Fruit fly (Drosophila melanogaster) whole organism, wandering third instar larva: ENCODE results near the gene CG42673.

Experiments
- Abd-B ChIP-seq: fragments of >200 bp; optimal IDR thresholded peaks from 2 replicates; lab custom pipeline; 2017; ENCODE audit warnings: missing biosample characterization, missing genetic modification characterization
- CG32264 ChIP-seq: fragments of 200-800 bp; sonication (Bioruptor generic); optimal IDR thresholded peaks from 2 replicates; lab custom pipeline; 2016; ENCODE audit warnings: missing biosample characterization, missing genetic modification characterization
- CG9705 ChIP-seq: fragments of 200-800 bp; sonication (Bioruptor generic); optimal IDR thresholded peaks from 2 replicates; lab custom pipeline; 2018; ENCODE audit warnings: missing biosample characterization, mild to moderate bottlenecking, missing genetic modification characterization
- Dfd ChIP-seq: fragments of >200 bp; optimal IDR thresholded peaks from 2 replicates; lab custom pipeline; 2017; ENCODE audit warnings: missing biosample characterization, missing genetic modification characterization
- Dif ChIP-seq: fragments of 200-275, 200-300 bp; sonication (Bioruptor generic); optimal IDR thresholded peaks from 2 replicates; lab custom pipeline; 2018; ENCODE audit warnings: missing biosample characterization, missing genetic modification characterization; ENCODE audit not compliant: partially characterized antibody
- GATAd ChIP-seq: sonication (Bioruptor generic); optimal IDR thresholded peaks from 2 replicates; lab custom pipeline; 2016; ENCODE audit warnings: missing biosample characterization, missing genetic modification characterization
- Hnf4 ChIP-seq: fragments of 200-800 bp; sonication (Bioruptor generic); optimal IDR thresholded peaks from 2 replicates; lab custom pipeline; 2016; ENCODE audit warnings: missing biosample characterization, mild to moderate bottlenecking, missing genetic modification characterization
- Hr78 ChIP-seq: fragments of >200 bp; optimal IDR thresholded peaks from 2 replicates; lab custom pipeline; 2017; ENCODE audit warnings: missing biosample characterization, missing genetic modification characterization
- Jra ChIP-seq: sonication (Bioruptor generic); optimal IDR thresholded peaks from 2 replicates; lab custom pipeline; 2016; ENCODE audit warnings: missing biosample characterization, missing genetic modification characterization
- Myc ChIP-seq: fragments of >200 bp; optimal IDR thresholded peaks from 2 replicates; lab custom pipeline; 2017
- N ChIP-seq: fragments of >200 bp; optimal IDR thresholded peaks from 2 replicates; lab custom pipeline; 2018; ENCODE audit warnings: missing biosample characterization, missing external identifiers, missing genetic modification characterization
- OdsH ChIP-seq: fragments of 200-800 bp; sonication (Bioruptor generic); optimal IDR thresholded peaks from 2 replicates; lab custom pipeline; 2016; ENCODE audit warnings: missing biosample characterization, mild to moderate bottlenecking, missing genetic modification characterization
- Sp1 ChIP-seq: fragments of 200-800 bp; sonication (Bioruptor generic); optimal IDR thresholded peaks from 3 replicates; lab custom pipeline; 2019; ENCODE audit warnings: missing biosample characterization, mild to moderate bottlenecking, missing genetic modification characterization, moderate library complexity
- Vsx2 ChIP-seq: fragments of 200-300, 225-300 bp; sonication (Bioruptor generic); optimal IDR thresholded peaks from 2 replicates; lab custom pipeline; 2018; ENCODE audit warnings: missing biosample characterization, missing genetic modification characterization; ENCODE audit not compliant: partially characterized antibody
- br ChIP-seq: fragments of 200-800 bp; sonication (Bioruptor generic); optimal IDR thresholded peaks from 2 replicates; lab custom pipeline; 2016; ENCODE audit warnings: missing biosample characterization, missing genetic modification characterization
- dl ChIP-seq, 2 experiments: fragments of 175-275, 200-275 bp in 1 of 2; fragments of 200-275 bp in 1 of 2; sonication (Bioruptor generic); optimal IDR thresholded peaks; lab custom pipeline; 2018; ENCODE audit warnings: mild to moderate bottlenecking in 2 of 2, missing biosample characterization in 2 of 2, missing genetic modification characterization in 2 of 2, moderate library complexity in 2 of 2; ENCODE audit not compliant: partially characterized antibody in 2 of 2, insufficient read depth in 1 of 2
- dmrt93B ChIP-seq: fragments of 200-800 bp; sonication (Bioruptor generic); optimal IDR thresholded peaks from 2 replicates; lab custom pipeline; 2018; ENCODE audit warnings: missing biosample characterization, mild to moderate bottlenecking, missing genetic modification characterization
- dsf ChIP-seq: sonication (Bioruptor generic); optimal IDR thresholded peaks from 2 replicates; lab custom pipeline; 2016; ENCODE audit warnings: missing biosample characterization, missing genetic modification characterization, borderline replicate concordance
- h ChIP-seq: fragments of 200-800 bp; sonication (Bioruptor generic); optimal IDR thresholded peaks from 3 replicates; lab custom pipeline; 2016; ENCODE audit warnings: missing biosample characterization, mild to moderate bottlenecking, missing genetic modification characterization
- jim ChIP-seq: fragments of 175-275, 200-325 bp; sonication (Bioruptor generic); optimal IDR thresholded peaks from 2 replicates; lab custom pipeline; 2016; ENCODE audit warnings: missing biosample characterization, mild to moderate bottlenecking, missing genetic modification characterization
- lola ChIP-seq: fragments of >200 bp; optimal IDR thresholded peaks from 2 replicates; lab custom pipeline; 2017; ENCODE audit warnings: missing biosample characterization, missing genetic modification characterization
- rgr ChIP-seq: fragments of 200-800 bp; sonication (Bioruptor generic); optimal IDR thresholded peaks from 3 replicates; lab custom pipeline; 2016; ENCODE audit warnings: missing biosample characterization, mild to moderate bottlenecking, missing genetic modification characterization
- sage ChIP-seq: fragments of 200-800 bp; sonication (Bioruptor generic); optimal IDR thresholded peaks from 2 replicates; lab custom pipeline; 2016; ENCODE audit warnings: missing biosample characterization, mild to moderate bottlenecking, missing genetic modification characterization
- tai ChIP-seq: sonication (Bioruptor generic); optimal IDR thresholded peaks from 2 replicates; lab custom pipeline; 2016; ENCODE audit warnings: missing biosample characterization, missing genetic modification characterization
- usp ChIP-seq: fragments of >200 bp; optimal IDR thresholded peaks from 2 replicates; lab custom pipeline; 2017; ENCODE audit warnings: missing biosample characterization, missing genetic modification characterization
- woc ChIP-seq: sonication (Bioruptor generic); optimal IDR thresholded peaks from 2 replicates; lab custom pipeline; 2016; ENCODE audit warnings: missing biosample characterization, mild to moderate bottlenecking, missing genetic modification characterization

The CG42673 gene

DNA sequence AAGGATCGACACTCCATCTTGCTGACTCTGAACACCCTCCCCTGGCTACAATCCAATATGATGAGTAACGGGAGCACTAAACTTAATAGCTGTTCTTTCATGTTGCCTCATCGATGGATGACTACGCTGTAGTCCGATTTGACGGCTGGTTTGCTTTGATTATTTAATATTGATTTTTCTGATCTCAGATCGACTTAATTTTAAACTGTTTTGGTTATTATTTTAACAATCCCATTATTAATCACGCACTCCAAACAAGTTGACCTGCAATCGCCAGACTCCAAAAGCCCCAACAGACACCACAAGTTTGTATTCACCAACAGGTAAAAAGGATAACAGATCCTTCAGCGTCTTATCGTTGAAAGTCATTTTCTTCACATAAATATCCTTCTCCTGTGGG lies 34.5 kb upstream of the CG42673 start, which contains the start of gene CG33703:
CG33703 (minus strand) TSS at position 101 of the 400 bp plus-strand sequence.
- TF ChIP-seq OdsH (GFP tag; lab: Kevin White, UChicago), result no peak

DNA sequence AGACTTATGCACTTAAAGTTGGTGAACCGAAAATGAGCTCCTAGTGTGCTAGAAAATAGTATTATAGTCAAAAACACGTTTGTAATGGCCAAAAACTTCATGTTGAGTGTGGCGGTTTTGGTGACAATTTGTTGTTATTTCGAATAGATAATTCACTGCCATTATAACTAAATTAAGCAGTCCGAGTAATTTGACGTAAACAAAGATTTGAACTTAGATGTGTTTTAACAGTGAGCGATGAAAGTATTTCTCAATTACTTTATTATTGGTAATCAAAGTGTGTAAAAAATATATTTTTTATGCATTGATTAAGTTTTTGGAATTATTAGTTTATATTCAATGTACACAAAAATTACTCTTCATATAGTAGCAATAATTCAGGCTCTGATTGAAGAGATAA lies 33.7 kb upstream of the CG42673 start, which contains the start of gene CG33702:
CG33702 (minus strand) TSS at position 101 of the 400 bp plus-strand sequence.
- TF ChIP-seq Abd-B (GFP tag; lab: Kevin White, UChicago) (no peak), usp (GFP tag; lab: Kevin White, UChicago) (no peak), h (GFP tag; lab: Kevin White, UChicago) (no peak), dsf (GFP tag; lab: Kevin White, UChicago) (no peak), GATAd (GFP tag; lab: Kevin White, UChicago) (no peak), Sp1 (GFP tag; lab: Kevin White, UChicago) (no peak), Dif (GFP tag; lab: Kevin White, UChicago) (no peak), rgr (GFP tag; lab: Kevin White, UChicago) (no peak), dl (GFP tag; optimal IDR thresholded peaks at IDR 0.05; lab: Kevin White, UChicago; ENCODE audit: insufficient read depth in 1 of 2, partially characterized antibody in 2 of 2) (no peak), Dfd (no peak), dmrt93B (no peak), Jra (GFP tag; lab: Kevin White, UChicago) (no peak), sage (GFP tag; lab: Kevin White, UChicago) (no peak)

DNA sequence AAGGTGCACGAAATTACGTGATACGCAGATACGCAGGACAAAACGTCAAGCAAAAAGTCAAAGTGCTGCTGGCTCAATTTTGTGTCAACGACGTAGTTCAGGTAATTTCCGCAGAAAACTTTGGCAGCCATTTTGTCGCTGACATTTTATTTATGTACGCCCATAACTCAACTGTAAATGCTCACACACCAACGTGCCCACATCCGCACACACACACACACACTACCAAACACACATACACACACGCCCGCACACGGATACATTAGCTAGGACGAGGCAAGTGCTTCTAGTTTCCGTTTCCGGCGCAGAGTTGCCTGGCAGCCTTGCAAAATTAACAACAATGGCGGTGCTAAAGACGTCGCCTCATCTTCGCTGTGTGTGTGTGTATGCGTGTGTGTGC lies 21.6 kb upstream of the CG42673 start, which contains the start of gene CG33700:
CG33700 (minus strand) TSS at position 101 of the 400 bp plus-strand sequence.
- TF ChIP-seq rgr (GFP tag; lab: Kevin White, UChicago), result no peak
- peak; percentile 70 for TF ChIP-seq Dfd
- TF ChIP-seq jim, result no peak
- TF ChIP-seq CG9705 (GFP tag; lab: Kevin White, UChicago), result no peak
- no peak for TF ChIP-seq Jra (GFP tag; lab: Kevin White, UChicago)
- TF ChIP-seq, all 38 proteins: peak for 1

DNA sequence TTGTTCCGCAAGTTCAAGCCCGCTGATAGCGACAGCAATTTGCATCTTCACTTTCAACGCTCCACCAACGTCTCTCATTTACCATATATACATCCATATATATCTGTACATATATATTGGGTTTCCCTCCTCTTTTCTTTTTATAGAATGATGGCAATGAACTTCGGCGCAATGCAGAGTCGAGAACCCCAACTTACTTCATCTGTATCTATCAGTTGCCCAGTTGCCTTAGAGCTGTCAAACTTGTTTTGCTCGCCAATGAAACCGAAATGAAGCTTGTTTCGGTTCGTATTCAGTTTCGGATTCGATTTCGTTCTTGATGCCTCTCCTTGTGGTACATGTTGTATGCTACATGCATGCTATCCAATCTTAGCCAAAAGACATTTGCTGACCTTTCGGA lies 18.2 kb upstream of the CG42673 start, which contains the start of gene Or67a:
Or67a (plus strand) TSS at position 233 of the 400 bp plus-strand sequence.
- TF ChIP-seq Hr78 (no peak), woc (GFP tag; lab: Kevin White, UChicago) (no peak), tai (no peak), N (GFP tag; lab: Kevin White, UChicago) (no peak), br (GFP tag; lab: Kevin White, UChicago) (no peak), dl (GFP tag; optimal IDR thresholded peaks at IDR 0.05; lab: Kevin White, UChicago; ENCODE audit: insufficient read depth in 1 of 2, partially characterized antibody in 2 of 2) (peak in 1 of 2 experiments; percentile 26), h (GFP tag; lab: Kevin White, UChicago) (no peak), dsf (GFP tag; lab: Kevin White, UChicago) (no peak)
- TF ChIP-seq, all 38 proteins: peak for 1

DNA sequence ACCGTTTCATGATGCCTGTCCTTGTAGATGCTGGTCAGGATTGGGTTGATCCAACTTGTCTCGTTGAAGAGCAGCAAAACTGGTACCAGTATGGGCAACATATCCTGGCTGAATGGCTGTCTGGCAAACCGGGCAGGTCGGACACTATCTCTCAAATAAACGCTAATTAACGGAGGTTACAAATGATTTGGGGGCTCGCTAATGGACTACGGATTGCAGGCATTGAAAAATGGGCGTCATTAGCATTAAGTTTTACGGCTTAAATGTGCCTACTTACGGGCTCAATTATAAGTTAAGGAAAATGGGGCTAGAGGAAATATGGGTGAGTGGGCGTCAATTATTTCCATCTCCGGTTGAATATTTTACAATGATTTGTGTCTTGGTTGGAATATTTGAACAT lies 3.1 kb upstream of the CG42673 start, which contains the start of gene Ir67a:
Ir67a (minus strand) TSS at position 101 of the 400 bp plus-strand sequence.
- TF ChIP-seq Abd-B (GFP tag; lab: Kevin White, UChicago) (no peak), Vsx2 (no peak), dsf (GFP tag; lab: Kevin White, UChicago) (no peak), rgr (GFP tag; lab: Kevin White, UChicago) (no peak), tai (no peak), CG9705 (GFP tag; lab: Kevin White, UChicago) (no peak), dl (GFP tag; optimal IDR thresholded peaks at IDR 0.05; lab: Kevin White, UChicago; ENCODE audit: insufficient read depth in 1 of 2, partially characterized antibody in 2 of 2) (no peak), woc (GFP tag; lab: Kevin White, UChicago) (no peak), br (GFP tag; lab: Kevin White, UChicago) (no peak)

DNA sequence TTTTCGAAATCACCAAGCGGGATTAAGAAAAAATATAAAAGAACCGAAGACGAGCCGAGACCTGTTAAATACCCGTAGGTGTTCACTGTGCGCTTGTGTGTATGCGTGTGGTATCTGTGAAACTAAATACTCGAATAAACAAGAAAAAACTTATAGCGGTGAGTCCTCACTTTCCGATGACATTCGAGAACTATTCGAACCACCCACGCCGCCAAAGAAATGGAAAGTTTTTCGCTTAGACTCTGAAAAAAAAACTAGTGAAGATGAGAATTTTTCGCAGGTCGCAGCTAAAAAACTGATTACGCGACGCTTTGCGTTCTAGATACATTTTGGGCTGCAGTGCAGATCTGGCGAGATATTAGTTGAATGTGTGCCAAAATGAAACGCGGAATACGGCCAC lies 890 bp downstream of the CG42673 start:
- TF ChIP-seq GATAd (GFP tag; lab: Kevin White, UChicago) (no peak), Myc (lab: Kevin White, UChicago) (no peak), lola (GFP tag; lab: Kevin White, UChicago) (no peak), h (GFP tag; lab: Kevin White, UChicago) (no peak), CG9705 (GFP tag; lab: Kevin White, UChicago) (no peak), tai (no peak), Vsx2 (no peak), Abd-B (GFP tag; lab: Kevin White, UChicago) (no peak), jim (no peak), Hnf4 (GFP tag; lab: Kevin White, UChicago) (no peak)

DNA sequence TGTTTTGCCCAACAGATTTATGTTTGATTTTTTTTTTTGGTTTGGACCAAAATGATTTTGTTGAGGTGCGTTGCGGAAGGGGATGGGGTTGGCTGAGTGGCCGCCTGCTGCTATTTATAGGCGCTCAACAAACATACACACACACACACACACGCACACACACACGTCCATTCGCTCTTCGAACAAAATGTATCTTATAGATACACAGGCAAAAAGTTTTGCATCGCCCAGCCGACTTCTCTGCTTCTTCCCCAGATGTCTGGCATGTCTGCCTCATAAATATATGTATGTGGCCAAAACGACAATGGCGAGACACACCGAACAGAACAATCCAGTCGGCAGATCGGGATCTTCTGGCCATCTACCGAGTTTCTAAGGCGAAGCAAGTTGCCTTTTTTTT lies 1.8 kb downstream of the CG42673 start:
- TF ChIP-seq CG32264 (GFP tag; lab: Kevin White, UChicago), result no peak
- TF ChIP-seq Dfd, result peak; percentile 42
- peak; percentile 12 for TF ChIP-seq Dif (GFP tag; lab: Kevin White, UChicago)
